Fruit fly (Drosophila melanogaster): ENCODE results near the gene mtgo.

mtgo gene

DNA sequence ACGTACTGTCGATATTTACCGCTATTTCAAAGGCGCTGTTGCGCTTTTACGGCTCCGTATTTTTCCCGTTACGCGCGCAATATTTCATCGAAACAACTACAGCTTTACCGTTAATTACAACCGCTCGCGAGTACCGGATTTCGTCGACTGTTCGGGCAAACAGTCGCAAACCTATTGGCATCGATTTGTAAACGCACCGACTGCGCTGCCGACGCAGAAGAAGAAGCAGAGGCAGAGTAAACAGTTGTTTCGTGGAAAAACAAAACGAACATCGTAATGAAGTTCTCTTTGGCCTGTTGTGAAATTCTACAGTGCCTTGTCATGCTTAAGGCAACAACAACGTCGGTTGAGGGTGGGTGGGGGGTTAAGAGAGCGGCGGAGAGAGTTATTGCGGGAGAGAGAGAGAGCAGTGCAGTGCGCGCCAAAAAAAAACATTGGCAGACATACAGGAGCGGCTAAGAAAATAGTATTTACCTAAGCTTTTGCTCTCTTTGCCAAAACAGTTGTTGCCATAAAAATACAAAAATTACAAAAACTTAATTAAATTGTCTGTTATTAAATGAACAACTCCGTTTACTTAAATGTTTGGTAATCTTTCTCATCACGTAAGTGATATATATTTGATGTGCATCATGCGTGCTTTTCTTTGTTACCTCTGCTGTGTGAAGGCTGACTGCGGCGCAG, 12.0 kb upstream of the mtgo start, which contains the start of gene CG5953:
TSS of gene CG5953 (minus strand) at position 176 of the 684 bp plus-strand sequence.
- TF ChIP-seq Hr39 (GFP tag; optimal IDR thresholded peaks at IDR 0.05), result peak; percentile 98
- TF ChIP-seq Blimp-1 (GFP tag; optimal IDR thresholded peaks at IDR 0.05), result peak; percentile 93
- peak; percentile 68 for TF ChIP-seq fd85E (GFP tag; optimal IDR thresholded peaks at IDR 0.05)
- peak; percentile 98 for TF ChIP-seq Eip75B (GFP tag; optimal IDR thresholded peaks at IDR 0.05)
- TF ChIP-seq eg (GFP tag; IDR thresholded peaks at IDR 0.05), result peak; percentile 98
- TF ChIP-seq Gug (GFP tag; IDR thresholded peaks at IDR 0.05), result peak; percentile 97
- peak; percentile 87 for TF ChIP-seq vri (GFP tag; optimal IDR thresholded peaks at IDR 0.05)
- TF ChIP-seq esn (GFP tag; optimal IDR thresholded peaks at IDR 0.05), result peak; percentile 98
- peak; percentile 93 to 97 for TF ChIP-seq salr (GFP tag; optimal IDR thresholded peaks at IDR 0.05)
- TF ChIP-seq CG15336 (GFP tag; IDR thresholded peaks at IDR 0.05), result peak; percentile 99
- TF ChIP-seq OdsH (GFP tag; optimal IDR thresholded peaks at IDR 0.05), result peak; percentile 97
- TF ChIP-seq CG3919 (GFP tag; optimal IDR thresholded peaks at IDR 0.05), result peak; percentile 97
- peak; percentile 98 for TF ChIP-seq spab (GFP tag; optimal IDR thresholded peaks at IDR 0.05)
- TF ChIP-seq CG9139 (GFP tag; optimal IDR thresholded peaks at IDR 0.05), result peak; percentile 94
- TF ChIP-seq CG4318 (GFP tag; optimal IDR thresholded peaks at IDR 0.05), result peak; percentile 97
- TF ChIP-seq Lpt (GFP tag; optimal IDR thresholded peaks at IDR 0.05), result peak; percentile 98
- peak; percentile 98 for TF ChIP-seq CG10669 (GFP tag; optimal IDR thresholded peaks at IDR 0.05)
- peak; percentile 97 for TF ChIP-seq CG6854 (GFP tag; optimal IDR thresholded peaks at IDR 0.05)
- TF ChIP-seq CG8632 (GFP tag; optimal IDR thresholded peaks at IDR 0.05), result peak; percentile 97
- peak; percentile 98 for TF ChIP-seq Ets96B (tag; optimal IDR thresholded peaks at IDR 0.05)
- TF ChIP-seq ss (GFP tag; optimal IDR thresholded peaks at IDR 0.05), result peak; percentile 98
- peak; percentile 97 for TF ChIP-seq acj6 (GFP tag; optimal IDR thresholded peaks at IDR 0.05)
- peak; percentile 98 for TF ChIP-seq CG16779 (tag; optimal IDR thresholded peaks at IDR 0.05)
- peak; percentile 98 for TF ChIP-seq Hr4 (GFP tag; optimal IDR thresholded peaks at IDR 0.05)
- TF ChIP-seq CG34406 (GFP tag; optimal IDR thresholded peaks at IDR 0.05), result peak; percentile 98
- TF ChIP-seq CG3032 (tag; optimal IDR thresholded peaks at IDR 0.05), result peak; percentile 98
- TF ChIP-seq Sox15 (GFP tag; optimal IDR thresholded peaks at IDR 0.05), result peak; percentile 96
- peak; percentile 99 for TF ChIP-seq Eip78C (GFP tag)
- TF ChIP-seq dac (GFP tag; optimal IDR thresholded peaks at IDR 0.05), result peak; percentile 95
- peak; percentile 99 for TF ChIP-seq svp (GFP tag)
- peak; percentile 98 for TF ChIP-seq topi (GFP tag; optimal IDR thresholded peaks at IDR 0.05)
- TF ChIP-seq dsx (GFP tag; optimal IDR thresholded peaks at IDR 0.05; ENCODE audit: poor library complexity, severe bottlenecking), result peak; percentile 96
- TF ChIP-seq CG31627 (GFP tag; optimal IDR thresholded peaks at IDR 0.05), result peak; percentile 98
- peak; percentile 97 for TF ChIP-seq CG11762 (GFP tag; optimal IDR thresholded peaks at IDR 0.05; ENCODE audit: insufficient read depth)
- peak; percentile 94 for TF ChIP-seq Eip93F (GFP tag; optimal IDR thresholded peaks at IDR 0.05)
- peak; percentile 97 for TF ChIP-seq Sox102F (GFP tag; optimal IDR thresholded peaks at IDR 0.05)
- TF ChIP-seq CG8119 (GFP tag; IDR thresholded peaks at IDR 0.05), result peak; percentile 99
- peak; percentile 95 for TF ChIP-seq CG8319 (GFP tag; optimal IDR thresholded peaks at IDR 0.05)
- TF ChIP-seq achi (GFP tag; optimal IDR thresholded peaks at IDR 0.05), result peak; percentile 97
- peak; percentile 98 for TF ChIP-seq net (GFP tag; optimal IDR thresholded peaks at IDR 0.05)
- TF ChIP-seq CG11294 (GFP tag; IDR thresholded peaks at IDR 0.05), result peak; percentile 96
- peak; percentile 97 for TF ChIP-seq pdm3 (GFP tag; optimal IDR thresholded peaks at IDR 0.05)
- TF ChIP-seq CG32006 (GFP tag; optimal IDR thresholded peaks at IDR 0.05), result peak; percentile 99
- peak; percentile 98 for TF ChIP-seq CG6276 (GFP tag; optimal IDR thresholded peaks at IDR 0.05)
- peak; percentile 97 for TF ChIP-seq CG10631 (GFP tag; optimal IDR thresholded peaks at IDR 0.05)
- TF ChIP-seq fd59A (GFP tag; optimal IDR thresholded peaks at IDR 0.05), result peak; percentile 98
- TF ChIP-seq Hr38 (GFP tag; optimal IDR thresholded peaks at IDR 0.05), result no peak
- TF ChIP-seq CG6163 (GFP tag; IDR thresholded peaks at IDR 0.05), result peak; percentile 98
- TF ChIP-seq Smox (GFP tag; optimal IDR thresholded peaks at IDR 0.05), result peak; percentile 97
- TF ChIP-seq lz (GFP tag; optimal IDR thresholded peaks at IDR 0.05), result peak; percentile 98
- peak; percentile 97 for TF ChIP-seq cyc (GFP tag; optimal IDR thresholded peaks at IDR 0.05)

All from whole organism, prepupa.